Fruit fly (Drosophila melanogaster): ENCODE data around the gene CG6324.

Gene CG6324

dm6 chrX:15462436-15462857 lies 13.4 kb upstream of the CG6324 start, which contains the start of the genes shtd, CG6294 and CG6299 (continued):
- TF ChIP-seq CG2129 (GFP tag; IDR thresholded peaks at IDR 0.05; ENCODE audit: partially characterized antibody) (peak; percentile 55), CG16863 (GFP tag; optimal IDR thresholded peaks at IDR 0.05) (no peak), CG7357 (GFP tag; IDR thresholded peaks at IDR 0.05) (no peak), CoRest (tag; optimal IDR thresholded peaks at IDR 0.05) (peak; percentile 58), BEAF-32 (GFP tag; optimal IDR thresholded peaks at IDR 0.05) (peak; percentile 81), MBD-R2 (GFP tag; IDR thresholded peaks at IDR 0.05) (peak; percentile 91), CG2202 (tag; optimal IDR thresholded peaks at IDR 0.05) (no peak), CG10321 (GFP tag; IDR thresholded peaks at IDR 0.05) (no peak), z (GFP tag; IDR thresholded peaks at IDR 0.05) (no peak), maf-S (GFP tag; optimal IDR thresholded peaks at IDR 0.05) (no peak), hbn (GFP tag; IDR thresholded peaks at IDR 0.05; ENCODE audit: partially characterized antibody) (peak; percentile 79), CG14965 (GFP tag; optimal IDR thresholded peaks at IDR 0.05; ENCODE audit: borderline replicate concordance) (no peak), CG3995 (GFP tag; optimal IDR thresholded peaks at IDR 0.05) (no peak), CG16813 (GFP tag; IDR thresholded peaks at IDR 0.05; ENCODE audit: partially characterized antibody) (peak; percentile 96), CG17568 (GFP tag; optimal IDR thresholded peaks at IDR 0.05) (no peak), cas (GFP tag; IDR thresholded peaks at IDR 0.05) (no peak), CG16815 (GFP tag; optimal IDR thresholded peaks at IDR 0.05) (no peak), CG18599 (GFP tag; optimal IDR thresholded peaks at IDR 0.05) (no peak), NC2α (GFP tag; optimal IDR thresholded peaks at IDR 0.05) (no peak), btn (GFP tag; optimal IDR thresholded peaks at IDR 0.05) (no peak), CG14441 (GFP tag; IDR thresholded peaks at IDR 0.05) (no peak), CG11456 (GFP tag; IDR thresholded peaks at IDR 0.05) (no peak), CG12155 (GFP tag; optimal IDR thresholded peaks at IDR 0.05) (no peak), Usf (GFP tag; optimal IDR thresholded peaks at IDR 0.05) (no peak), CG32532 (GFP tag; IDR thresholded peaks at IDR 0.05) (no peak), CG17328 (GFP tag; IDR thresholded peaks at IDR 0.05) (no peak), sens-2 (GFP tag; IDR thresholded peaks at IDR 0.05) (no peak), Trl (optimal IDR thresholded peaks at IDR 0.05) (no peak), Trl (GFP tag; optimal IDR thresholded peaks at IDR 0.05) (no peak), CG3163 (GFP tag; optimal IDR thresholded peaks at IDR 0.05) (no peak), pita (GFP tag; optimal IDR thresholded peaks at IDR 0.05) (no peak), gce (GFP tag; IDR thresholded peaks at IDR 0.05) (no peak), chif (GFP tag; optimal IDR thresholded peaks at IDR 0.05) (no peak), caup (GFP tag; optimal IDR thresholded peaks at IDR 0.05; ENCODE audit: severe bottlenecking) (no peak), CG11560 (tag; IDR thresholded peaks at IDR 0.05) (0 out of 3 replicates have a peak, but pooled peaks have one; percentile 36), CG1792 (GFP tag; optimal IDR thresholded peaks at IDR 0.05) (no peak), CG8924 (tag; optimal IDR thresholded peaks at IDR 0.05) (peak; percentile 18), E2f1 (GFP tag; IDR thresholded peaks at IDR 0.05) (no peak), CG13123 (GFP tag; optimal IDR thresholded peaks at IDR 0.05) (no peak), Xbp1 (GFP tag; optimal IDR thresholded peaks at IDR 0.05) (peak; percentile 32), Bgb (GFP tag; IDR thresholded peaks at IDR 0.05; ENCODE audit: partially characterized antibody) (peak; percentile 92), repo (GFP tag; optimal IDR thresholded peaks at IDR 0.05) (no peak), tx (GFP tag; optimal IDR thresholded peaks at IDR 0.05) (no peak), fu2 (GFP tag; optimal IDR thresholded peaks at IDR 0.05) (no peak), PHDP (tag; optimal IDR thresholded peaks at IDR 0.05) (no peak), fd96Cb (tag; optimal IDR thresholded peaks at IDR 0.05) (no peak), CG7928 (GFP tag; optimal IDR thresholded peaks at IDR 0.05) (no peak), CG12769 (tag; optimal IDR thresholded peaks at IDR 0.05) (no peak), bcd (GFP tag; optimal IDR thresholded peaks at IDR 0.05) (no peak), klu (GFP tag; IDR thresholded peaks at IDR 0.05) (no peak), CG34376 (GFP tag; optimal IDR thresholded peaks at IDR 0.05) (peak; percentile 18), CG15479 (GFP tag; optimal IDR thresholded peaks at IDR 0.05) (peak; percentile 38)
